Worm (Caenorhabditis elegans) whole organism, L1 larva: Measurements from ENCODE around the gene nsun-5.

Experiments
- C04F5.9 ChIP-seq: sonication (generic microtip); optimal IDR thresholded peaks from 2 replicates; lab custom pipeline; 2016; ENCODE audit warnings: missing genetic modification characterization, missing compliant biosample characterization
- F16B12.6 ChIP-seq: fragments of 150-350 bp; optimal IDR thresholded peaks from 2 replicates; lab custom pipeline; 2014; ENCODE audit warnings: missing biosample characterization, missing genetic modification characterization
- Y116A8C.19 ChIP-seq: sonication (generic microtip); optimal IDR thresholded peaks from 2 replicates; lab custom pipeline; 2016; ENCODE audit warnings: missing compliant biosample characterization, missing genetic modification characterization, borderline replicate concordance
- aha-1 ChIP-seq: fragments of 150-350 bp; optimal IDR thresholded peaks from 2 replicates; lab custom pipeline; 2014; ENCODE audit warnings: missing biosample characterization, missing genetic modification characterization
- alr-1 ChIP-seq: fragments of 200-800 bp; sonication (Bioruptor generic); optimal IDR thresholded peaks from 2 replicates; lab custom pipeline; 2018; ENCODE audit warnings: borderline replicate concordance, mild to moderate bottlenecking, missing genetic modification characterization, missing compliant biosample characterization
- aly-2 ChIP-seq: fragments of 150-350 bp; optimal IDR thresholded peaks from 2 replicates; lab custom pipeline; 2014; ENCODE audit warnings: missing biosample characterization, missing genetic modification characterization
- ama-1 ChIP-seq: fragments of 150-350 bp; optimal IDR thresholded peaks from 2 replicates; lab custom pipeline; 2014
- dpl-1 ChIP-seq, 3 experiments: fragments of 150-350 bp in 2 of 3; sonication (generic microtip) in 1 of 3; optimal IDR thresholded peaks; 2 replicates each; lab custom pipeline; 2014 to 2017; ENCODE audit warnings: missing biosample characterization in 3 of 3, missing genetic modification characterization in 3 of 3, missing genetic modification reagents in 3 of 3
- egl-13 ChIP-seq: sonication (generic microtip); optimal IDR thresholded peaks from 2 replicates; lab custom pipeline; 2016; ENCODE audit warnings: missing genotype, missing genetic modification reagents, missing genetic modification characterization, missing compliant biosample characterization
- egl-27 ChIP-seq, 2 experiments: fragments of 150-350 bp in 1 of 2; sonication (generic microtip); optimal IDR thresholded peaks; 3 replicates each; lab custom pipeline; 2017 to 2018; ENCODE audit warnings: missing biosample characterization in 2 of 2, missing genetic modification characterization in 2 of 2, missing genetic modification reagents in 2 of 2
- elt-2 ChIP-seq: sonication (generic microtip); optimal IDR thresholded peaks from 2 replicates; lab custom pipeline; 2016; ENCODE audit warnings: missing genetic modification characterization, mild to moderate bottlenecking, inconsistent platforms, missing compliant biosample characterization, missing genetic modification reagents
- elt-3 ChIP-seq, 6 experiments: fragments of 150-350 bp in 1 of 6; sonication (generic microtip); optimal IDR thresholded peaks; 2 replicates each; lab custom pipeline; 2017 to 2018; ENCODE audit warnings: missing biosample characterization in 6 of 6, missing genetic modification characterization in 6 of 6, inconsistent platforms in 1 of 6
- ets-5 ChIP-seq: fragments of 200-800 bp; sonication (Bioruptor generic); IDR thresholded peaks from 2 replicates; pipeline ENCODE4 v1.3.6; 2022; ENCODE audit warnings: missing genetic modification characterization, missing compliant biosample characterization
- fkh-4 ChIP-seq: sonication (generic microtip); optimal IDR thresholded peaks from 2 replicates; lab custom pipeline; 2016; ENCODE audit warnings: missing compliant biosample characterization, missing genetic modification characterization, borderline replicate concordance
- fkh-8 ChIP-seq: sonication (generic microtip); optimal IDR thresholded peaks from 2 replicates; lab custom pipeline; 2016; ENCODE audit warnings: mild to moderate bottlenecking, missing genetic modification characterization, missing compliant biosample characterization
- fos-1 ChIP-seq: fragments of 150-350 bp; optimal IDR thresholded peaks from 2 replicates; lab custom pipeline; 2014; ENCODE audit warnings: missing biosample characterization, missing genetic modification characterization
- grh-1 ChIP-seq: fragments of 200-800 bp; sonication (Bioruptor generic); IDR thresholded peaks from 2 replicates; pipeline ENCODE4 v1.3.6; 2022; ENCODE audit warnings: missing genetic modification reagents, missing genetic modification characterization, missing compliant biosample characterization
- hlh-17 ChIP-seq: fragments of 200-800 bp; sonication (Bioruptor generic); optimal IDR thresholded peaks from 2 replicates; lab custom pipeline; 2018; ENCODE audit warnings: missing genetic modification characterization, mild to moderate bottlenecking, missing compliant biosample characterization, moderate library complexity, borderline replicate concordance
- hlh-4 ChIP-seq: sonication (generic microtip); optimal IDR thresholded peaks from 2 replicates; lab custom pipeline; 2016; ENCODE audit warnings: mild to moderate bottlenecking, missing genetic modification characterization, missing compliant biosample characterization
- hpl-2 ChIP-seq: fragments of 150-350 bp; optimal IDR thresholded peaks from 2 replicates; lab custom pipeline; 2014; ENCODE audit warnings: missing biosample characterization, missing genetic modification reagents, missing genetic modification characterization
- irx-1 ChIP-seq: sonication (generic microtip); optimal IDR thresholded peaks from 2 replicates; lab custom pipeline; 2016; ENCODE audit warnings: missing genetic modification characterization, missing compliant biosample characterization
- isw-1 ChIP-seq: fragments of 200-800 bp; sonication (Bioruptor generic); IDR thresholded peaks from 2 replicates; pipeline ENCODE4 v1.3.6; 2022; ENCODE audit warnings: missing genetic modification characterization, missing compliant biosample characterization
- jun-1 ChIP-seq: fragments of 150-350 bp; optimal IDR thresholded peaks from 2 replicates; lab custom pipeline; 2014; ENCODE audit warnings: missing biosample characterization, missing genetic modification reagents, missing genetic modification characterization
- lin-15B ChIP-seq: fragments of 150-350 bp; sonication (generic microtip); optimal IDR thresholded peaks from 3 replicates; lab custom pipeline; 2014; ENCODE audit warnings: missing biosample characterization, missing genetic modification characterization
- lin-35 ChIP-seq, 2 experiments: fragments of 150-350 bp; optimal IDR thresholded peaks; 2 replicates each; lab custom pipeline; 2014; ENCODE audit warnings: missing biosample characterization in 2 of 2, missing genetic modification characterization in 2 of 2, missing genetic modification reagents in 2 of 2
- lin-39 ChIP-seq: fragments of 150-350 bp; optimal IDR thresholded peaks from 2 replicates; lab custom pipeline; 2014; ENCODE audit warnings: missing biosample characterization, missing genetic modification reagents, missing genetic modification characterization
- lir-3 ChIP-seq: sonication (generic microtip); optimal IDR thresholded peaks from 2 replicates; lab custom pipeline; 2016; ENCODE audit warnings: mild to moderate bottlenecking, missing genetic modification characterization, moderate library complexity, missing compliant biosample characterization; ENCODE audit not compliant: poor library complexity
- mab-9 ChIP-seq: fragments of 200-800 bp; sonication (Bioruptor generic); IDR thresholded peaks from 2 replicates; pipeline ENCODE4 v1.3.6; 2022; ENCODE audit warnings: missing genetic modification reagents, missing genetic modification characterization, missing compliant biosample characterization
- mef-2 ChIP-seq: fragments of 150-350 bp; optimal IDR thresholded peaks from 2 replicates; lab custom pipeline; 2014; ENCODE audit warnings: missing biosample characterization, missing genetic modification characterization
- mep-1 ChIP-seq: fragments of 150-350 bp; optimal IDR thresholded peaks from 2 replicates; lab custom pipeline; 2014; ENCODE audit warnings: missing biosample characterization, missing genetic modification characterization
- nhr-12 ChIP-seq: sonication (generic microtip); optimal IDR thresholded peaks from 2 replicates; lab custom pipeline; 2017; ENCODE audit warnings: missing biosample characterization, missing genetic modification characterization
- nhr-20 ChIP-seq: sonication (generic microtip); optimal IDR thresholded peaks from 2 replicates; lab custom pipeline; 2016; ENCODE audit warnings: mild to moderate bottlenecking, missing genetic modification characterization, missing compliant biosample characterization
- nhr-237 ChIP-seq: fragments of 150-350 bp; optimal IDR thresholded peaks from 2 replicates; lab custom pipeline; 2014; ENCODE audit warnings: missing biosample characterization, missing genetic modification characterization
- nhr-28 ChIP-seq: fragments of 150-350 bp; optimal IDR thresholded peaks from 2 replicates; lab custom pipeline; 2014; ENCODE audit warnings: missing biosample characterization, missing genetic modification characterization
- nhr-71 ChIP-seq: sonication (generic microtip); optimal IDR thresholded peaks from 2 replicates; lab custom pipeline; 2016; ENCODE audit warnings: mild to moderate bottlenecking, missing genetic modification characterization, moderate library complexity, missing compliant biosample characterization
- nhr-77 ChIP-seq: fragments of 150-350 bp; optimal IDR thresholded peaks from 2 replicates; lab custom pipeline; 2014; ENCODE audit warnings: missing biosample characterization, missing genetic modification characterization
- nhr-84 ChIP-seq: sonication (generic microtip); optimal IDR thresholded peaks from 2 replicates; lab custom pipeline; 2017; ENCODE audit warnings: missing biosample characterization, missing genetic modification characterization
- nhr-85 ChIP-seq: sonication (generic microtip); peaks from one replicate; lab custom pipeline; 2016; ENCODE audit warnings: missing genetic modification characterization, inconsistent platforms, missing compliant biosample characterization
- pax-3 ChIP-seq: fragments of 200-800 bp; sonication (Bioruptor generic); optimal IDR thresholded peaks from 2 replicates; lab custom pipeline; 2018; ENCODE audit warnings: mild to moderate bottlenecking, missing genetic modification characterization, moderate library complexity, missing compliant biosample characterization
- skn-1 ChIP-seq: fragments of 150-350 bp; optimal IDR thresholded peaks from 2 replicates; lab custom pipeline; 2014; ENCODE audit warnings: missing biosample characterization, missing genetic modification characterization
- snpc-4 ChIP-seq: fragments of 150-350 bp; optimal IDR thresholded peaks from 2 replicates; lab custom pipeline; 2014; ENCODE audit warnings: missing biosample characterization, missing genetic modification characterization
- snu-23 ChIP-seq: sonication (generic microtip); optimal IDR thresholded peaks from 2 replicates; lab custom pipeline; 2016; ENCODE audit warnings: missing genetic modification characterization, missing compliant biosample characterization
- sox-4 ChIP-seq: sonication (generic microtip); optimal IDR thresholded peaks from 2 replicates; lab custom pipeline; 2016; ENCODE audit warnings: missing genetic modification characterization, missing compliant biosample characterization
- sptf-1 ChIP-seq: fragments of 150-350 bp; optimal IDR thresholded peaks from 2 replicates; lab custom pipeline; 2014; ENCODE audit warnings: missing biosample characterization, missing genetic modification characterization
- swsn-7 ChIP-seq: sonication (generic microtip); optimal IDR thresholded peaks from 2 replicates; lab custom pipeline; 2016; ENCODE audit warnings: missing genetic modification characterization, missing compliant biosample characterization
- tbx-2 ChIP-seq: sonication (generic microtip); optimal IDR thresholded peaks from 2 replicates; lab custom pipeline; 2016; ENCODE audit warnings: missing genetic modification characterization, missing compliant biosample characterization
- tlp-1 ChIP-seq: fragments of 150-350 bp; optimal IDR thresholded peaks from 2 replicates; lab custom pipeline; 2014; ENCODE audit warnings: missing biosample characterization, missing genetic modification characterization
- unc-30 ChIP-seq: sonication (generic microtip); optimal IDR thresholded peaks from 2 replicates; lab custom pipeline; 2017; ENCODE audit warnings: missing biosample characterization, missing genetic modification characterization
- zip-4 ChIP-seq: fragments of 200-800 bp; sonication (Bioruptor generic); optimal IDR thresholded peaks from 2 replicates; lab custom pipeline; 2018; ENCODE audit warnings: mild to moderate bottlenecking, missing genetic modification characterization, moderate library complexity, missing compliant biosample characterization
- ztf-11 ChIP-seq, 2 experiments: sonication (generic microtip); optimal IDR thresholded peaks; 2 replicates each; lab custom pipeline; 2016 to 2017; ENCODE audit warnings: missing genetic modification characterization in 2 of 2, missing biosample characterization in 1 of 2, missing compliant biosample characterization in 1 of 2

nsun-5 gene

ce11 chrII:14969320-14969950 is at the start of gene nsun-5, which contains the start of the genes pole-4 and metl-2 (continued):
- TF ChIP-seq tbx-2 = peak; percentile 59
- TF ChIP-seq nhr-77 (tag; lab: Kevin White, UChicago) = peak; percentile 57
- peak; percentile 21 for TF ChIP-seq fos-1 (tag; lab: Kevin White, UChicago)
- no peak for TF ChIP-seq nhr-237 (tag; lab: Kevin White, UChicago)
- peak; percentile 63 for TF ChIP-seq nhr-20 (tag; lab: Kevin White, UChicago)
- TF ChIP-seq hlh-17 (GFP tag; lab: Kevin White, UChicago) = no peak
- TF ChIP-seq aha-1 = no peak
- no peak for TF ChIP-seq fkh-4 (tag; lab: Kevin White, UChicago)
- TF ChIP-seq pax-3 (tag; lab: Kevin White, UChicago) = no peak
- TF ChIP-seq hlh-4 (tag; lab: Kevin White, UChicago) = no peak
- no peak for TF ChIP-seq C04F5.9 (tag; lab: Kevin White, UChicago)
- no peak for TF ChIP-seq ama-1 (lab: Kevin White, UChicago)
- TF ChIP-seq lin-35 (GFP tag; optimal IDR thresholded peaks at IDR 0.05; lab: Kevin White, UChicago) = peak; percentile 81 to 88
- TF ChIP-seq egl-27 (tag; optimal IDR thresholded peaks at IDR 0.05; lab: Kevin White, UChicago) = no peak
- TF ChIP-seq fkh-8 = peak; percentile 66
- no peak for TF ChIP-seq alr-1 (tag; lab: Kevin White, UChicago)
- TF ChIP-seq hpl-2 (GFP tag; lab: Kevin White, UChicago) = no peak
- peak; percentile 52 for TF ChIP-seq swsn-7 (tag; lab: Kevin White, UChicago)
- no peak for TF ChIP-seq sptf-1 (tag; lab: Kevin White, UChicago)
- no peak for TF ChIP-seq ztf-11 (tag; optimal IDR thresholded peaks at IDR 0.05; lab: Kevin White, UChicago)
- peak in 1 of 6 experiments; percentile 74 for TF ChIP-seq elt-3 (tag; optimal IDR thresholded peaks at IDR 0.05; lab: Kevin White, UChicago)
- no peak for TF ChIP-seq sox-4 (tag; lab: Kevin White, UChicago)
- TF ChIP-seq lin-15B (tag; lab: Kevin White, UChicago) = peak; percentile 70
- peak; percentile 75 for TF ChIP-seq mep-1 (tag; lab: Kevin White, UChicago)
- no peak for TF ChIP-seq elt-2
- TF ChIP-seq grh-1 = no peak
- no peak for TF ChIP-seq lin-39
- no peak for TF ChIP-seq ets-5 (GFP tag; lab: Robert Waterston, UW)
- no peak for TF ChIP-seq egl-13
- TF ChIP-seq zip-4 (GFP tag; lab: Kevin White, UChicago) = no peak
- TF ChIP-seq isw-1 (GFP tag; lab: Robert Waterston, UW) = peak; percentile 63
- no peak for TF ChIP-seq nhr-28 (tag; lab: Kevin White, UChicago)
- TF ChIP-seq, all 84 proteins: peak for 28

ce11 chrII:14928766-14929165 is 40.7 kb upstream of the nsun-5 start:
- TF ChIP-seq nhr-84 (tag; lab: Kevin White, UChicago) (no peak), nhr-12 (tag; lab: Kevin White, UChicago) (no peak), nhr-20 (tag; lab: Kevin White, UChicago) (peak; percentile 7), F16B12.6 (no peak), fkh-4 (tag; lab: Kevin White, UChicago) (no peak), nhr-85 (peak; percentile 51), irx-1 (tag; lab: Kevin White, UChicago) (no peak), nhr-28 (tag; lab: Kevin White, UChicago) (no peak), lir-3 (tag; lab: Kevin White, UChicago) (no peak), snpc-4 (peak; percentile 79), mab-9 (GFP tag; lab: Robert Waterston, UW) (no peak), fos-1 (tag; lab: Kevin White, UChicago) (no peak), unc-30 (tag; lab: Kevin White, UChicago) (no peak), egl-27 (tag; optimal IDR thresholded peaks at IDR 0.05; lab: Kevin White, UChicago) (no peak), nhr-77 (tag; lab: Kevin White, UChicago) (no peak), mef-2 (tag; lab: Kevin White, UChicago) (no peak), snu-23 (peak; percentile 28), tlp-1 (tag; lab: Kevin White, UChicago) (no peak), nhr-71 (tag; lab: Kevin White, UChicago) (peak; percentile 28), aly-2 (tag; lab: Kevin White, UChicago) (no peak), dpl-1 (GFP tag; optimal IDR thresholded peaks at IDR 0.05; lab: Kevin White, UChicago) (no peak), elt-3 (tag; optimal IDR thresholded peaks at IDR 0.05; lab: Kevin White, UChicago) (peak in 5 of 6 experiments; percentile 15 to 81 (median 33)), sox-4 (tag; lab: Kevin White, UChicago) (no peak), skn-1 (tag; lab: Kevin White, UChicago) (no peak), jun-1 (tag; lab: Kevin White, UChicago) (no peak), Y116A8C.19 (tag; lab: Kevin White, UChicago) (no peak), aha-1 (no peak), ets-5 (GFP tag; lab: Robert Waterston, UW) (no peak)
